Worm (Caenorhabditis elegans) whole organism, late embryonic: ENCODE results near the gene ints-11.

ENCODE experiments used
- C38D4.7 ChIP-seq: fragments of 200-800 bp; sonication (Bioruptor generic); optimal IDR thresholded peaks from 2 replicates; lab custom pipeline; 2018; ENCODE audit warnings: mild to moderate bottlenecking, missing genetic modification characterization, moderate library complexity, missing compliant biosample characterization
- F13H6.1 ChIP-seq: sonication (generic microtip); optimal IDR thresholded peaks from 2 replicates; lab custom pipeline; 2016; ENCODE audit warnings: missing genetic modification characterization, missing compliant biosample characterization
- K02D7.2 ChIP-seq: sonication (generic microtip); optimal IDR thresholded peaks from 2 replicates; lab custom pipeline; 2017; ENCODE audit warnings: mild to moderate bottlenecking, missing genetic modification characterization, missing compliant biosample characterization
- T23F11.4 ChIP-seq: fragments of 200-800 bp; sonication (Bioruptor generic); optimal IDR thresholded peaks from 2 replicates; lab custom pipeline; 2018; ENCODE audit warnings: mild to moderate bottlenecking, missing genetic modification characterization, missing compliant biosample characterization
- Y22D7AL.16 ChIP-seq: sonication (generic microtip); optimal IDR thresholded peaks from 2 replicates; lab custom pipeline; 2016; ENCODE audit warnings: missing genetic modification characterization, missing compliant biosample characterization
- ama-1 ChIP-seq: fragments of 150-350 bp; optimal IDR thresholded peaks from 2 replicates; lab custom pipeline; 2014
- ceh-19 ChIP-seq: fragments of 200-800 bp; sonication (Bioruptor generic); optimal IDR thresholded peaks from 2 replicates; lab custom pipeline; 2018; ENCODE audit warnings: mild to moderate bottlenecking, missing genetic modification characterization, missing compliant biosample characterization
- ceh-24 ChIP-seq: sonication (generic microtip); optimal IDR thresholded peaks from 2 replicates; lab custom pipeline; 2016; ENCODE audit warnings: mild to moderate bottlenecking, missing genetic modification characterization, missing compliant biosample characterization
- ceh-30 ChIP-seq: fragments of 150-350 bp; optimal IDR thresholded peaks from 2 replicates; lab custom pipeline; 2014; ENCODE audit warnings: missing biosample characterization, missing genetic modification characterization
- ceh-31 ChIP-seq: sonication (generic microtip); optimal IDR thresholded peaks from 2 replicates; lab custom pipeline; 2016; ENCODE audit warnings: missing genetic modification characterization, missing compliant biosample characterization
- ceh-45 ChIP-seq: fragments of 200-800 bp; sonication (Bioruptor generic); IDR thresholded peaks from 2 replicates; pipeline ENCODE4 v1.3.6; 2022; ENCODE audit warnings: missing genetic modification reagents, missing genetic modification characterization, missing compliant biosample characterization
- ceh-48 ChIP-seq: sonication (generic microtip); optimal IDR thresholded peaks from 2 replicates; lab custom pipeline; 2016; ENCODE audit warnings: missing genetic modification characterization, inconsistent platforms, missing compliant biosample characterization
- ceh-6 ChIP-seq: fragments of 200-800 bp; sonication (Bioruptor generic); optimal IDR thresholded peaks from 2 replicates; lab custom pipeline; 2018; ENCODE audit warnings: mild to moderate bottlenecking, missing genetic modification characterization, missing compliant biosample characterization
- ceh-9 ChIP-seq: sonication (generic microtip); optimal IDR thresholded peaks from 2 replicates; lab custom pipeline; 2016; ENCODE audit warnings: mild to moderate bottlenecking, missing genetic modification characterization, inconsistent platforms, missing compliant biosample characterization
- che-1 ChIP-seq: sonication (generic microtip); optimal IDR thresholded peaks from 2 replicates; lab custom pipeline; 2016; ENCODE audit warnings: mild to moderate bottlenecking, missing genetic modification characterization, missing compliant biosample characterization
- dmd-4 ChIP-seq: sonication (generic microtip); optimal IDR thresholded peaks from 2 replicates; lab custom pipeline; 2016; ENCODE audit warnings: borderline replicate concordance, missing genetic modification characterization, missing compliant biosample characterization
- elt-2 ChIP-seq: sonication (generic microtip); optimal IDR thresholded peaks from 2 replicates; lab custom pipeline; 2016; ENCODE audit warnings: missing genetic modification reagents, missing genetic modification characterization, missing compliant biosample characterization
- elt-4 ChIP-seq: sonication (generic microtip); optimal IDR thresholded peaks from 2 replicates; lab custom pipeline; 2016; ENCODE audit warnings: missing genetic modification characterization, missing compliant biosample characterization
- ets-4 ChIP-seq: sonication (generic microtip); optimal IDR thresholded peaks from 2 replicates; lab custom pipeline; 2016; ENCODE audit warnings: missing genetic modification characterization, missing compliant biosample characterization
- fkh-10 ChIP-seq: fragments of 150-350 bp; optimal IDR thresholded peaks from 2 replicates; lab custom pipeline; 2014; ENCODE audit warnings: missing biosample characterization, missing genetic modification reagents, missing genetic modification characterization
- fkh-6 ChIP-seq: sonication (generic microtip); optimal IDR thresholded peaks from 2 replicates; lab custom pipeline; 2016; ENCODE audit warnings: missing genetic modification characterization, missing compliant biosample characterization
- gmeb-2 ChIP-seq: sonication (generic microtip); optimal IDR thresholded peaks from 2 replicates; lab custom pipeline; 2016; ENCODE audit warnings: missing genetic modification characterization, inconsistent platforms, missing compliant biosample characterization
- hlh-13 ChIP-seq: fragments of 200-800 bp; sonication (Bioruptor generic); optimal IDR thresholded peaks from 2 replicates; lab custom pipeline; 2018; ENCODE audit warnings: mild to moderate bottlenecking, missing genetic modification characterization, missing compliant biosample characterization
- hlh-6 ChIP-seq: sonication (generic microtip); optimal IDR thresholded peaks from 2 replicates; lab custom pipeline; 2016; ENCODE audit warnings: missing genotype, missing genetic modification characterization, missing compliant biosample characterization
- hlh-8 ChIP-seq: sonication (generic microtip); optimal IDR thresholded peaks from 2 replicates; lab custom pipeline; 2016; ENCODE audit warnings: missing genotype, missing genetic modification characterization, missing compliant biosample characterization
- lin-11 ChIP-seq: fragments of 200-800 bp; sonication (Bioruptor generic); optimal IDR thresholded peaks from 2 replicates; lab custom pipeline; 2018; ENCODE audit warnings: mild to moderate bottlenecking, missing genetic modification characterization, missing compliant biosample characterization
- madf-2 ChIP-seq: sonication (generic microtip); optimal IDR thresholded peaks from 2 replicates; lab custom pipeline; 2017; ENCODE audit warnings: missing genetic modification characterization, missing compliant biosample characterization
- mec-3 ChIP-seq: sonication (generic microtip); optimal IDR thresholded peaks from 2 replicates; lab custom pipeline; 2016; ENCODE audit warnings: borderline replicate concordance, missing genetic modification characterization, missing compliant biosample characterization
- nfya-1 ChIP-seq: sonication (generic microtip); optimal IDR thresholded peaks from 2 replicates; lab custom pipeline; 2017; ENCODE audit warnings: missing genetic modification characterization, mild to moderate bottlenecking, missing compliant biosample characterization, antibody characterized with exemption, moderate library complexity
- nhr-11 ChIP-seq: fragments of 150-350 bp; optimal IDR thresholded peaks from 2 replicates; lab custom pipeline; 2014; ENCODE audit warnings: missing biosample characterization, missing genetic modification characterization
- nhr-232 ChIP-seq: sonication (generic microtip); optimal IDR thresholded peaks from 2 replicates; lab custom pipeline; 2016; ENCODE audit warnings: missing genetic modification characterization, missing compliant biosample characterization
- npax-4 ChIP-seq: sonication (generic microtip); optimal IDR thresholded peaks from 2 replicates; lab custom pipeline; 2016; ENCODE audit warnings: missing genetic modification characterization, missing compliant biosample characterization
- pag-3 ChIP-seq: sonication (generic microtip); optimal IDR thresholded peaks from 2 replicates; lab custom pipeline; 2016; ENCODE audit warnings: missing compliant biosample characterization, missing genetic modification characterization, borderline replicate concordance
- pat-9 ChIP-seq: fragments of 200-800 bp; sonication (Bioruptor generic); optimal IDR thresholded peaks from 2 replicates; lab custom pipeline; 2018; ENCODE audit warnings: mild to moderate bottlenecking, missing genetic modification characterization, moderate library complexity, missing compliant biosample characterization
- pax-1 ChIP-seq: fragments of 150-350 bp; optimal IDR thresholded peaks from 2 replicates; lab custom pipeline; 2014; ENCODE audit warnings: missing biosample characterization, missing genetic modification characterization
- pqm-1 ChIP-seq: sonication (generic microtip); optimal IDR thresholded peaks from 2 replicates; lab custom pipeline; 2016; ENCODE audit warnings: missing genetic modification characterization, missing compliant biosample characterization
- pros-1 ChIP-seq: fragments of 150-350 bp; optimal IDR thresholded peaks from 2 replicates; lab custom pipeline; 2014; ENCODE audit warnings: missing biosample characterization, missing genetic modification reagents, missing genetic modification characterization
- rnt-1 ChIP-seq: sonication (generic microtip); optimal IDR thresholded peaks from 2 replicates; lab custom pipeline; 2016; ENCODE audit warnings: missing genetic modification characterization, missing compliant biosample characterization
- sox-2 ChIP-seq: fragments of 200-800 bp; sonication (Bioruptor generic); IDR thresholded peaks from 2 replicates; pipeline ENCODE4 v1.3.6; 2022; ENCODE audit warnings: missing genetic modification reagents, missing genetic modification characterization, missing compliant biosample characterization
- sox-4 ChIP-seq: sonication (generic microtip); optimal IDR thresholded peaks from 2 replicates; lab custom pipeline; 2017; ENCODE audit warnings: mild to moderate bottlenecking, missing genetic modification characterization, inconsistent platforms, missing compliant biosample characterization
- syd-9 ChIP-seq: sonication (generic microtip); optimal IDR thresholded peaks from 2 replicates; lab custom pipeline; 2016; ENCODE audit warnings: mild to moderate bottlenecking, missing genetic modification characterization, moderate library complexity, missing compliant biosample characterization
- tbx-2 ChIP-seq: sonication (generic microtip); optimal IDR thresholded peaks from 2 replicates; lab custom pipeline; 2016; ENCODE audit warnings: missing genetic modification characterization, missing compliant biosample characterization
- tbx-7 ChIP-seq: sonication (generic microtip); optimal IDR thresholded peaks from 2 replicates; lab custom pipeline; 2016; ENCODE audit warnings: missing genotype, missing genetic modification characterization, missing compliant biosample characterization
- unc-3 ChIP-seq, 2 experiments: fragments of 200-800 bp in 1 of 2; sonication (Bioruptor generic) in 1 of 2; sonication (generic microtip) in 1 of 2; conservative IDR thresholded peaks in 1 of 2; optimal IDR thresholded peaks in 1 of 2; 2 replicates each; pipeline versions ENCODE4 v1.3.6 to Lab custom; 2016 to 2022; ENCODE audit warnings: missing compliant biosample characterization in 2 of 2, missing genetic modification characterization in 2 of 2, missing genetic modification reagents in 1 of 2
- unc-55 ChIP-seq: sonication (generic microtip); optimal IDR thresholded peaks from 2 replicates; lab custom pipeline; 2017; ENCODE audit warnings: missing biosample characterization, missing genetic modification reagents, missing genetic modification characterization
- zip-5 ChIP-seq: sonication (generic microtip); optimal IDR thresholded peaks from 2 replicates; lab custom pipeline; 2016; ENCODE audit warnings: missing genetic modification characterization, missing compliant biosample characterization

ints-11 gene

DNA sequence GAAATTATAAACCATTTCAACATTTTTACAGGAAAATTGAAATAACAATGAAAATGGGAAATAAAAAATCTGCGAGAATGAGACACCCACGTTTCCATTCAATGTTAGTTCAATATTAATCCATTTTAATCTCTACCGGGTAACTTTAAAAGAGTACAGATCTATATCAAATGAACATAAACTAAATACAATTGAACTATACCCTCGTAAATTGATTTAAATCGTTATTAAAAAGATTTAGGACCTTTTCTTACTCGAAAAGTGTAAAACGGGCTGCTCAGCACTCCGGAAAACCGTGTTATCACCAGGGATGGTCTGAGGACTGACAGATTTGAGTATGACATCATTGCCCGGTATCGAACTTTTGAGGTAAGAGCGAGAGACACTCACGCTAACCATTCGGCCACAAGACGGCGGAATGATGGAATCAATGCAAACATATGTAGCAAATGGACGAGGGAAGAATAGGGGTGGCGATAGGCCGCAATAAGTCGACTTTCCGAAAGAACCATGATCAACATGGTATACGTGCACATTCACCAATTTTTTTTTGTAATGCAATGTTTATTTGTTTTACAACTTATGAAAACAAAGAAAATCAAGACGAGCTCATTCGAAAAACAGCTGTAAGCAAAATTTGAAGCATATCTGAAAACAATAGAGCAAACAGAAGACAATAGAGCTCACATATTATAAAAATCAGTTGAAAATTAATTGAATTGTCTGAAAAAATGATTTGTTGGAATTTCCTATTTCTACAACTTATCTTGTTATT lies 36.2 kb downstream of the ints-11 start, which contains the start of the genes chst-1 and C41C4.9 (continued):
- TF ChIP-seq syd-9 (tag; lab: Kevin White, UChicago) = peak; percentile 90
- peak; percentile 88 for TF ChIP-seq lin-11 (tag; lab: Kevin White, UChicago)
- TF ChIP-seq npax-4 (tag; lab: Kevin White, UChicago) = peak; percentile 76
- TF ChIP-seq che-1 (tag; lab: Kevin White, UChicago) = peak; percentile 92
- TF ChIP-seq tbx-7 (tag; lab: Kevin White, UChicago) = peak; percentile 55
- peak; percentile 92 for TF ChIP-seq madf-2
- TF ChIP-seq nhr-11 (tag; lab: Kevin White, UChicago) = no peak
- TF ChIP-seq pros-1 = no peak
- peak; percentile 94 for TF ChIP-seq ceh-19 (GFP tag; lab: Kevin White, UChicago)
- TF ChIP-seq nhr-232 (tag; lab: Kevin White, UChicago) = peak; percentile 89
- TF ChIP-seq fkh-10 (GFP tag; lab: Kevin White, UChicago) = peak; percentile 74
- TF ChIP-seq K02D7.2 = peak; percentile 89
- TF ChIP-seq ceh-48 (tag; lab: Kevin White, UChicago) = peak; percentile 82
- TF ChIP-seq C38D4.7 (GFP tag; lab: Kevin White, UChicago) = peak; percentile 88
- TF ChIP-seq sox-2 (GFP tag; lab: Robert Waterston, UW) = peak; percentile 81
- peak; percentile 16 for TF ChIP-seq unc-55 (GFP tag; lab: Kevin White, UChicago)
- TF ChIP-seq pax-1 = no peak
- peak; percentile 84 for TF ChIP-seq pqm-1 (tag; lab: Kevin White, UChicago)
- TF ChIP-seq tbx-2 (tag; lab: Kevin White, UChicago) = peak; percentile 90
- peak; percentile 91 for TF ChIP-seq unc-3 (GFP tag; conservative IDR thresholded peaks at IDR 0.05; lab: Robert Waterston, UW)
- peak; percentile 86 for TF ChIP-seq unc-3 (tag; optimal IDR thresholded peaks at IDR 0.05; lab: Kevin White, UChicago)
- peak; percentile 97 for TF ChIP-seq hlh-6 (tag; lab: Kevin White, UChicago)
- peak; percentile 94 for TF ChIP-seq fkh-6 (tag; lab: Kevin White, UChicago)
- peak; percentile 94 for TF ChIP-seq pat-9 (tag; lab: Kevin White, UChicago)
- TF ChIP-seq ets-4 (tag; lab: Kevin White, UChicago) = peak; percentile 77
- peak; percentile 79 for TF ChIP-seq ceh-45
- peak; percentile 84 for TF ChIP-seq ceh-31
- peak; percentile 97 for TF ChIP-seq elt-2 (tag; lab: Kevin White, UChicago)
- peak; percentile 69 for TF ChIP-seq ceh-24 (tag; lab: Kevin White, UChicago)
- TF ChIP-seq sox-4 = peak; percentile 92
- no peak for TF ChIP-seq mec-3
- TF ChIP-seq Y22D7AL.16 (tag; lab: Kevin White, UChicago) = peak; percentile 88
- TF ChIP-seq T23F11.4 (GFP tag; lab: Kevin White, UChicago) = peak; percentile 88
- peak; percentile 91 for TF ChIP-seq hlh-13 (GFP tag; lab: Kevin White, UChicago)
- peak; percentile 65 for TF ChIP-seq hlh-8 (tag; lab: Kevin White, UChicago)
- TF ChIP-seq ama-1 (lab: Kevin White, UChicago) = no peak
- peak; percentile 73 for TF ChIP-seq ceh-30
- peak; percentile 84 for TF ChIP-seq pag-3 (tag; lab: Kevin White, UChicago)
- TF ChIP-seq zip-5 (tag; lab: Kevin White, UChicago) = peak; percentile 67
- TF ChIP-seq dmd-4 (tag; lab: Kevin White, UChicago) = peak; percentile 86
- TF ChIP-seq nfya-1 (tag; lab: Kevin White, UChicago) = peak; percentile 69
- peak; percentile 93 for TF ChIP-seq gmeb-2
- peak; percentile 91 for TF ChIP-seq rnt-1 (tag; lab: Kevin White, UChicago)
- TF ChIP-seq ceh-6 (GFP tag; lab: Kevin White, UChicago) = peak; percentile 96
- peak; percentile 89 for TF ChIP-seq ceh-9 (tag; lab: Kevin White, UChicago)
- TF ChIP-seq F13H6.1 (tag; lab: Kevin White, UChicago) = peak; percentile 86
- peak; percentile 73 for TF ChIP-seq elt-4 (tag; lab: Kevin White, UChicago)
